Worm (Caenorhabditis elegans): ENCODE results near the gene C17H12.8.

DNA sequence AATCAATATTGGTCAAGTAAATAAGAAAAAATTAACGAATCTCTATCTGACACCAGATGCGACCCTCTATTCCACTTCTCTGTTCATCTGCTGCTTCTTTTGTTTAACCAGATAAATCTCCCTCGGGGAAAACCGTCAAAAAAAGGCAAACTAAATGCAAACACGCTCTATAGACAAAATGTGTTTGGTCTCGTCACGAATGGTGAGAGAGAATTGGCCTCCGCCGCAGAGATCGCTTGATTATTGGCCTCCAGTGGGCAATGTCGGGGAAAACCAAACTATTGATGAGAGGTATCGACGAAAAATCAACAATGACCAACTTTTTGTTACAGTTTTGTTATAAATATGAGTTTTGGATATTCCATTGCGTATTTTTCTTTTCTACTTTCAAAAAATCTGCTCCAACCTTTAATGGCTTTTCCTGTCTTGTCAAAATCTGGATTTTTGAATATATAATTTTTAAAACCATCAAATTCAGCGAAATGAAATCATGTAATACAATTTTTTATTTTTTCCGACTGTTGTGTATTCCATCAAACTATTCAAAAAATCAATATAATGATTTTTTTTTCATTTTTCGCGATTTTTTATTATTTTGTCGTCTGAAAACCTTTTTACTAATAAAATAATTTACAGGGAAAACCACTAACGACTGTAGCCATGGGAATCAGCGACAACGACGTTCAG lies 27.9 kb upstream of the C17H12.8 start, which contains the start of the genes C17H12.2 and vha-8:
- TF ChIP-seq ZK185.1 (tag; optimal IDR thresholded peaks at IDR 0.05; ENCODE audit: poor library complexity, severe bottlenecking), result peak; percentile 65
- peak; percentile 4 for TF ChIP-seq dpl-1 (GFP tag; optimal IDR thresholded peaks at IDR 0.05)
- TF ChIP-seq ets-4 (GFP tag; optimal IDR thresholded peaks at IDR 0.05), result peak; percentile 9
- no peak for TF ChIP-seq unc-130 (GFP tag; optimal IDR thresholded peaks at IDR 0.05)
- no peak for TF ChIP-seq him-1 (tag; optimal IDR thresholded peaks at IDR 0.05)
- TF ChIP-seq T07F8.4 (tag; optimal IDR thresholded peaks at IDR 0.05), result no peak

All from whole organism, young adult.